Worm (Caenorhabditis elegans) whole organism, L4/young adult: ENCODE data around the gene F15E6.4.

Source experiments
- W03F9.2 ChIP-seq: fragments of 150-350 bp; optimal IDR thresholded peaks from 2 replicates; lab custom pipeline; 2014; ENCODE audit warnings: missing biosample characterization, missing genetic modification characterization
- him-1 ChIP-seq: sonication (generic microtip); optimal IDR thresholded peaks from 2 replicates; lab custom pipeline; 2016; ENCODE audit warnings: missing genotype, missing genetic modification reagents, missing genetic modification characterization, missing compliant biosample characterization

DNA sequence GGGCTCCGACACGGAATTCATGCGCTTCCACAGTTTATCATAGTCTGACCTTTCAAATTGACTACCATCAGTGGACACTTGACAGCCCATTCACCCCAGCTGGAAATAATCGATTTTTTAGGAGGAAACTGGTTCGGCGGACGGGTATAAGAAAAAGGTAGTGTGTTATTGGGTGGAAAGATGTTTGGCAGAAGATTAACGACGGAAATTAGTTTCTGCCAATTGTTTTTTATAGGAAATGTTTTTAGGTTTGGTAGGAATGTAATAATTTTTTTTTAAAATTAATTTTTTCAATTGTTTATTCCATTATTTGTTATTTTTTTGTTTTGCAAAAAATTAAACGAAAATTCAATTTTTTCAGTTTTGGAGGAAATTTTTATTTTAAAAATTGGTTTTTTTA is 7.7 kb downstream of the F15E6.4 start, which contains the start of gene F15E6.9:
- TF ChIP-seq him-1 (tag; lab: Kevin White, UChicago) (no peak), W03F9.2 (tag; lab: Kevin White, UChicago) (no peak)
